Worm (Caenorhabditis elegans) whole organism, late embryonic: ENCODE measurements around the gene saeg-2.

Experiments used
- C38D4.7 ChIP-seq: fragments of 200-800 bp; sonication (Bioruptor generic); optimal IDR thresholded peaks from 2 replicates; lab custom pipeline; 2018; ENCODE audit warnings: mild to moderate bottlenecking, missing genetic modification characterization, moderate library complexity, missing compliant biosample characterization
- F13H6.1 ChIP-seq: sonication (generic microtip); optimal IDR thresholded peaks from 2 replicates; lab custom pipeline; 2016; ENCODE audit warnings: missing genetic modification characterization, missing compliant biosample characterization
- K09A11.1 ChIP-seq: sonication (generic microtip); optimal IDR thresholded peaks from 2 replicates; lab custom pipeline; 2017; ENCODE audit warnings: antibody characterized with exemption, mild to moderate bottlenecking, missing genetic modification characterization, missing compliant biosample characterization; ENCODE audit not compliant: insufficient read depth
- T23F11.4 ChIP-seq: fragments of 200-800 bp; sonication (Bioruptor generic); optimal IDR thresholded peaks from 2 replicates; lab custom pipeline; 2018; ENCODE audit warnings: mild to moderate bottlenecking, missing genetic modification characterization, missing compliant biosample characterization
- Y22D7AL.16 ChIP-seq: sonication (generic microtip); optimal IDR thresholded peaks from 2 replicates; lab custom pipeline; 2016; ENCODE audit warnings: missing genetic modification characterization, missing compliant biosample characterization
- ceh-19 ChIP-seq: fragments of 200-800 bp; sonication (Bioruptor generic); optimal IDR thresholded peaks from 2 replicates; lab custom pipeline; 2018; ENCODE audit warnings: mild to moderate bottlenecking, missing genetic modification characterization, missing compliant biosample characterization
- ceh-30 ChIP-seq: fragments of 150-350 bp; optimal IDR thresholded peaks from 2 replicates; lab custom pipeline; 2014; ENCODE audit warnings: missing biosample characterization, missing genetic modification characterization
- ceh-31 ChIP-seq: sonication (generic microtip); optimal IDR thresholded peaks from 2 replicates; lab custom pipeline; 2016; ENCODE audit warnings: missing genetic modification characterization, missing compliant biosample characterization
- ceh-45 ChIP-seq: fragments of 200-800 bp; sonication (Bioruptor generic); IDR thresholded peaks from 2 replicates; pipeline ENCODE4 v1.3.6; 2022; ENCODE audit warnings: missing genetic modification reagents, missing genetic modification characterization, missing compliant biosample characterization
- ceh-6 ChIP-seq: fragments of 200-800 bp; sonication (Bioruptor generic); optimal IDR thresholded peaks from 2 replicates; lab custom pipeline; 2018; ENCODE audit warnings: mild to moderate bottlenecking, missing genetic modification characterization, missing compliant biosample characterization
- che-1 ChIP-seq: sonication (generic microtip); optimal IDR thresholded peaks from 2 replicates; lab custom pipeline; 2016; ENCODE audit warnings: mild to moderate bottlenecking, missing genetic modification characterization, missing compliant biosample characterization
- dmd-4 ChIP-seq: sonication (generic microtip); optimal IDR thresholded peaks from 2 replicates; lab custom pipeline; 2016; ENCODE audit warnings: borderline replicate concordance, missing genetic modification characterization, missing compliant biosample characterization
- dve-1 ChIP-seq: sonication (generic microtip); optimal IDR thresholded peaks from 2 replicates; lab custom pipeline; 2017; ENCODE audit warnings: antibody characterized with exemption, mild to moderate bottlenecking, missing genetic modification characterization, missing compliant biosample characterization
- elt-2 ChIP-seq: sonication (generic microtip); optimal IDR thresholded peaks from 2 replicates; lab custom pipeline; 2016; ENCODE audit warnings: missing genetic modification reagents, missing genetic modification characterization, missing compliant biosample characterization
- fax-1 ChIP-seq: sonication (generic microtip); optimal IDR thresholded peaks from 2 replicates; lab custom pipeline; 2016; ENCODE audit warnings: missing genotype, missing genetic modification characterization, missing compliant biosample characterization
- fkh-6 ChIP-seq: sonication (generic microtip); optimal IDR thresholded peaks from 2 replicates; lab custom pipeline; 2016; ENCODE audit warnings: missing genetic modification characterization, missing compliant biosample characterization
- hlh-13 ChIP-seq: fragments of 200-800 bp; sonication (Bioruptor generic); optimal IDR thresholded peaks from 2 replicates; lab custom pipeline; 2018; ENCODE audit warnings: mild to moderate bottlenecking, missing genetic modification characterization, missing compliant biosample characterization
- hlh-15 ChIP-seq: sonication (generic microtip); optimal IDR thresholded peaks from 2 replicates; lab custom pipeline; 2016; ENCODE audit warnings: missing genetic modification characterization, missing compliant biosample characterization
- hlh-30 ChIP-seq: sonication (generic microtip); optimal IDR thresholded peaks from 2 replicates; lab custom pipeline; 2017; ENCODE audit warnings: antibody characterized with exemption, missing genetic modification characterization, missing compliant biosample characterization; ENCODE audit not compliant: insufficient read depth
- lin-11 ChIP-seq: fragments of 200-800 bp; sonication (Bioruptor generic); optimal IDR thresholded peaks from 2 replicates; lab custom pipeline; 2018; ENCODE audit warnings: mild to moderate bottlenecking, missing genetic modification characterization, missing compliant biosample characterization
- mec-3 ChIP-seq: sonication (generic microtip); optimal IDR thresholded peaks from 2 replicates; lab custom pipeline; 2016; ENCODE audit warnings: borderline replicate concordance, missing genetic modification characterization, missing compliant biosample characterization
- nhr-11 ChIP-seq: fragments of 150-350 bp; optimal IDR thresholded peaks from 2 replicates; lab custom pipeline; 2014; ENCODE audit warnings: missing biosample characterization, missing genetic modification characterization
- nhr-232 ChIP-seq: sonication (generic microtip); optimal IDR thresholded peaks from 2 replicates; lab custom pipeline; 2016; ENCODE audit warnings: missing genetic modification characterization, missing compliant biosample characterization
- npax-4 ChIP-seq: sonication (generic microtip); optimal IDR thresholded peaks from 2 replicates; lab custom pipeline; 2016; ENCODE audit warnings: missing genetic modification characterization, missing compliant biosample characterization
- odd-2 ChIP-seq: sonication (generic microtip); optimal IDR thresholded peaks from 2 replicates; lab custom pipeline; 2017; ENCODE audit warnings: antibody characterized with exemption, mild to moderate bottlenecking, missing genetic modification characterization, missing compliant biosample characterization
- pag-3 ChIP-seq: sonication (generic microtip); optimal IDR thresholded peaks from 2 replicates; lab custom pipeline; 2016; ENCODE audit warnings: missing compliant biosample characterization, missing genetic modification characterization, borderline replicate concordance
- pax-1 ChIP-seq: fragments of 150-350 bp; optimal IDR thresholded peaks from 2 replicates; lab custom pipeline; 2014; ENCODE audit warnings: missing biosample characterization, missing genetic modification characterization
- pha-2 ChIP-seq: sonication (generic microtip); optimal IDR thresholded peaks from 2 replicates; lab custom pipeline; 2017; ENCODE audit warnings: mild to moderate bottlenecking, missing genetic modification characterization, missing compliant biosample characterization
- pha-4 ChIP-seq: fragments of 150-350 bp; optimal IDR thresholded peaks from 2 replicates; lab custom pipeline; 2018; ENCODE audit warnings: missing biosample characterization, missing genetic modification reagents, missing genetic modification characterization
- pqm-1 ChIP-seq: sonication (generic microtip); optimal IDR thresholded peaks from 2 replicates; lab custom pipeline; 2016; ENCODE audit warnings: missing genetic modification characterization, missing compliant biosample characterization
- pros-1 ChIP-seq: fragments of 150-350 bp; optimal IDR thresholded peaks from 2 replicates; lab custom pipeline; 2014; ENCODE audit warnings: missing biosample characterization, missing genetic modification reagents, missing genetic modification characterization
- ref-2 ChIP-seq: sonication (generic microtip); optimal IDR thresholded peaks from 2 replicates; lab custom pipeline; 2016; ENCODE audit warnings: missing genetic modification characterization, missing compliant biosample characterization
- rnt-1 ChIP-seq: sonication (generic microtip); optimal IDR thresholded peaks from 2 replicates; lab custom pipeline; 2016; ENCODE audit warnings: missing genetic modification characterization, missing compliant biosample characterization
- sox-2 ChIP-seq: fragments of 200-800 bp; sonication (Bioruptor generic); IDR thresholded peaks from 2 replicates; pipeline ENCODE4 v1.3.6; 2022; ENCODE audit warnings: missing genetic modification reagents, missing genetic modification characterization, missing compliant biosample characterization
- syd-9 ChIP-seq: sonication (generic microtip); optimal IDR thresholded peaks from 2 replicates; lab custom pipeline; 2016; ENCODE audit warnings: mild to moderate bottlenecking, missing genetic modification characterization, moderate library complexity, missing compliant biosample characterization
- tbx-2 ChIP-seq: sonication (generic microtip); optimal IDR thresholded peaks from 2 replicates; lab custom pipeline; 2016; ENCODE audit warnings: missing genetic modification characterization, missing compliant biosample characterization
- tbx-7 ChIP-seq: sonication (generic microtip); optimal IDR thresholded peaks from 2 replicates; lab custom pipeline; 2016; ENCODE audit warnings: missing genotype, missing genetic modification characterization, missing compliant biosample characterization
- ttx-3 ChIP-seq: sonication (generic microtip); optimal IDR thresholded peaks from 2 replicates; lab custom pipeline; 2016; ENCODE audit warnings: missing genetic modification reagents, missing genetic modification characterization, missing compliant biosample characterization
- zip-5 ChIP-seq: sonication (generic microtip); optimal IDR thresholded peaks from 2 replicates; lab custom pipeline; 2016; ENCODE audit warnings: missing genetic modification characterization, missing compliant biosample characterization
- ztf-16 ChIP-seq: sonication (generic microtip); optimal IDR thresholded peaks from 2 replicates; lab custom pipeline; 2017; ENCODE audit warnings: missing genetic modification characterization, missing compliant biosample characterization

Gene saeg-2

ce11 chrIII:9199605-9200004 lies 40.6 kb upstream of the saeg-2 start, which contains the start of gene ZC84.6:
ZC84.6 (minus strand) TSS chrIII:9199705.
- TF ChIP-seq C38D4.7 (GFP tag; lab: Kevin White, UChicago) (no peak), elt-2 (tag; lab: Kevin White, UChicago) (no peak), che-1 (tag; lab: Kevin White, UChicago) (no peak), nhr-11 (tag; lab: Kevin White, UChicago) (no peak), ref-2 (tag; lab: Kevin White, UChicago) (no peak), pax-1 (tag; lab: Kevin White, UChicago) (no peak), dve-1 (tag; lab: Kevin White, UChicago) (no peak), ceh-30 (tag; lab: Kevin White, UChicago) (no peak)

DNA sequence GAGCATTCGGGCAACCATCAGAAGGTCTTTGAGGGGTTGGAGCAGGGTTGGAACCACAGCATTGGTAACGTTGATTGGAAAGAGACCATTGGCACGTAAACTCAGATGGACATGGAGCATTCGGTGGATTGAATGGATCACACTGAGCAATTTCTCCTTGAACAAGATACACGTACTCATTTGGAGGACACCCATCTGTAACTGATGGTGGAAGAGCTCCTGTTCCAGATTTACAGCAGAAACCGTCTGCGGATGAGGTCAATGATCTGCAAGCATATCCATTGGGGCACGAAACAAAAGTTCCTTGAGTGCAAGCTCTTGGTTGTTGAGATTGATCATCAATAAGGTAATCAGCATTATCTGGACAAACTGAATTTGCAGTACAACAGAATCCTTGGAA lies 38.2 kb upstream of the saeg-2 start:
- no peak for TF ChIP-seq hlh-15 (tag; lab: Kevin White, UChicago)
- no peak for TF ChIP-seq C38D4.7 (GFP tag; lab: Kevin White, UChicago)
- TF ChIP-seq pha-2 (tag; lab: Kevin White, UChicago), result no peak
- TF ChIP-seq pqm-1 (tag; lab: Kevin White, UChicago), result no peak
- no peak for TF ChIP-seq lin-11 (tag; lab: Kevin White, UChicago)
- no peak for TF ChIP-seq hlh-13 (GFP tag; lab: Kevin White, UChicago)
- TF ChIP-seq tbx-2, result no peak
- TF ChIP-seq pros-1 (tag; lab: Kevin White, UChicago), result no peak
- no peak for TF ChIP-seq syd-9

DNA sequence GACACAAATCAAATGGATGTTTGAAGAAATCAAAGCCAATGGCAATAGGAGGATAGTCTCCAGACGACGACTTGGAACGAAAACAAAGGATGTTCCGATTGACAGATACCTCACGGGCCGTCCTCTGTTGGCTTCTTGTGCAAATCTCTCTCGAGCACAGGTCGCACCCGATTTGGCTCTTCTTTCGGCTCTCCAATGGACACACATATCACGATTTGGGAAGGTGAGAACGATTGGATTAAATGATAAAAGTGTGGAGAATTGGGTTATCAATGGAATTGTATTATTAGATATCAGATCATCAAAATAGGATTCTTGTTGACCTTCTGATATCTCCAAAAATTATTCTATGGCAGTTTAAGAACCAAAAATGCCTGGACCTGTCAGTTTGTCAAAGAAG lies 34.0 kb upstream of the saeg-2 start, which contains the start of gene ZC84.1:
TSS of gene ZC84.1 (minus strand) at position 101 of the 400 bp plus-strand sequence.
- TF ChIP-seq fax-1 (no peak), pha-4 (no peak), odd-2 (no peak), sox-2 (no peak)
- TF ChIP-seq, all 69 proteins: peak for 0

DNA sequence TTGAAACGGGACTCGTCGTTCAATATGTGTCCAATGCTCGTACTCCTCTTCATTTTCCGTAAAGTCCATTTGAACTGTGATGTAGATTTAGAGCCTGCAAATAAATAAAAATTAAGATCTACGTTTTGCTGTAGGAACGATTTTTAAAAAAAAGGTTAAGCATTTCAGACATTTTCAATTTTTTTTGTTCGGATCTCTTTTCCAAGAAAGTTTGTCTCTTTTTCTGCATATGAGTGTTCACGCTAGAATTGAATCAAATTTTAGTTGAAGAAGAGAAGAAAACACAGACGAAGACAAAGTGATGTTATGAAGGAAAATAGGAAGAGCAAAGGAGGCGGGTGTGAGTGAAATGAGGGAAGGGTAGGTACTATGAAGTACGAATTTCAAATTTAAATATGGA lies 24.8 kb upstream of the saeg-2 start, which contains the start of gene npr-29:
TSS of gene npr-29 (minus strand) at position 101 of the 400 bp plus-strand sequence.
- TF ChIP-seq tbx-2, result no peak
- TF ChIP-seq ceh-45 (GFP tag; lab: Robert Waterston, UW), result no peak
- no peak for TF ChIP-seq K09A11.1 (tag; lab: Kevin White, UChicago)
- TF ChIP-seq F13H6.1 (tag; lab: Kevin White, UChicago), result no peak
- TF ChIP-seq che-1 (tag; lab: Kevin White, UChicago), result no peak
- no peak for TF ChIP-seq dve-1 (tag; lab: Kevin White, UChicago)
- TF ChIP-seq zip-5, result no peak
- no peak for TF ChIP-seq pqm-1 (tag; lab: Kevin White, UChicago)
- no peak for TF ChIP-seq odd-2
- TF ChIP-seq ceh-19 (GFP tag; lab: Kevin White, UChicago), result no peak
- TF ChIP-seq ceh-31 (tag; lab: Kevin White, UChicago), result no peak
- TF ChIP-seq dmd-4 (tag; lab: Kevin White, UChicago), result no peak
- TF ChIP-seq ttx-3 (tag; lab: Kevin White, UChicago), result no peak
- TF ChIP-seq pha-4, result no peak
- no peak for TF ChIP-seq mec-3 (tag; lab: Kevin White, UChicago)
- TF ChIP-seq Y22D7AL.16 (tag; lab: Kevin White, UChicago), result no peak
- TF ChIP-seq tbx-7 (tag; lab: Kevin White, UChicago), result no peak
- TF ChIP-seq fkh-6 (tag; lab: Kevin White, UChicago), result no peak
- TF ChIP-seq hlh-30 (tag; lab: Kevin White, UChicago), result no peak
- no peak for TF ChIP-seq pax-1 (tag; lab: Kevin White, UChicago)

DNA sequence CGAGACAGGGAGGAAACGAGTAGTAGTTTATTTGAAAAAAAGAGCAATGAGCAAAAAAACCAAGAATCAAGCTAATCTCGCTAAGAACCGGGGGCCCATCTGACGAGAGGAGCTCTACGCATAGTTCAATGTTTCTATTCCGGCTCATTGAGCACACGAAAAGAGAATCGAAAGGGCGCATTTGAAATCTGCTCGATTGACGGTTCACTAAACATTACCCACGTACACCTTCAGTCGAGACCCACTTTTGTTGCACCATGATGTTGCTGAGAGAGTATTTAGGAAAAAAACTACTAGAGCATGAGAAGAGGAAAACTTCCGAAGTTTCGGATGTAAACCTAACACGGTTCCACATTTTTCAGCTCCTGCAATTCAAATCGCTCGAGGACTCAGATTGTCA lies 15.2 kb upstream of the saeg-2 start:
- TF ChIP-seq pag-3 (tag; lab: Kevin White, UChicago) (no peak), pha-2 (tag; lab: Kevin White, UChicago) (no peak), ztf-16 (tag; lab: Kevin White, UChicago) (no peak), sox-2 (no peak), tbx-7 (tag; lab: Kevin White, UChicago) (no peak), hlh-30 (tag; lab: Kevin White, UChicago) (no peak), zip-5 (no peak), fkh-6 (tag; lab: Kevin White, UChicago) (no peak), ceh-6 (GFP tag; lab: Kevin White, UChicago) (no peak), T23F11.4 (GFP tag; lab: Kevin White, UChicago) (no peak), nhr-232 (tag; lab: Kevin White, UChicago) (no peak), npax-4 (tag; lab: Kevin White, UChicago) (no peak), K09A11.1 (tag; lab: Kevin White, UChicago) (no peak), dve-1 (tag; lab: Kevin White, UChicago) (no peak), rnt-1 (tag; lab: Kevin White, UChicago) (no peak), pha-4 (no peak)
